Fruit fly (Drosophila melanogaster): ENCODE measurements around the gene TotE.

TotE gene

dm6 chr2L:19935085-19935846, 21.9 kb upstream of the TotE start (continued):
- peak; percentile 60; the same call in 2 of the 3 replicates for TF ChIP-seq Opbp (GFP tag; IDR thresholded peaks at IDR 0.05; ENCODE audit: partially characterized antibody)
- peak; percentile 79 for TF ChIP-seq chm (GFP tag; IDR thresholded peaks at IDR 0.05)
- TF ChIP-seq CG42726 (GFP tag; IDR thresholded peaks at IDR 0.05; ENCODE audit: partially characterized antibody): peak; percentile 81
- peak; percentile 4 for TF ChIP-seq zfh2 (GFP tag; optimal IDR thresholded peaks at IDR 0.05)
- no peak for TF ChIP-seq CG9797 (GFP tag; optimal IDR thresholded peaks at IDR 0.05)
- TF ChIP-seq CG13424 (tag; optimal IDR thresholded peaks at IDR 0.05): peak; percentile 24
- peak; percentile 16 for TF ChIP-seq scrt (GFP tag; optimal IDR thresholded peaks at IDR 0.05)
- TF ChIP-seq Eip74EF (GFP tag; optimal IDR thresholded peaks at IDR 0.05): peak in 1 of 2 experiments; percentile 37
- TF ChIP-seq CG13296 (GFP tag; optimal IDR thresholded peaks at IDR 0.05): no peak
- no peak for TF ChIP-seq kah (GFP tag; optimal IDR thresholded peaks at IDR 0.05)
- TF ChIP-seq PHDP (tag; optimal IDR thresholded peaks at IDR 0.05): peak; percentile 23
- no peak for TF ChIP-seq CG3847 (GFP tag; IDR thresholded peaks at IDR 0.05)
- peak; percentile 45 for TF ChIP-seq CG17829 (tag; optimal IDR thresholded peaks at IDR 0.05)
- peak; percentile 44 for TF ChIP-seq cwo (GFP tag; optimal IDR thresholded peaks at IDR 0.05)
- TF ChIP-seq CG8388 (GFP tag; optimal IDR thresholded peaks at IDR 0.05): peak; percentile 14
- peak; percentile 17; the same call in 1 of the 2 replicates for TF ChIP-seq CG32532 (GFP tag; IDR thresholded peaks at IDR 0.05)
- peak; percentile 60 for TF ChIP-seq Hmr (GFP tag; optimal IDR thresholded peaks at IDR 0.05)
- peak; percentile 9 for TF ChIP-seq abd-A (tag; optimal IDR thresholded peaks at IDR 0.05)
- TF ChIP-seq CG15601 (tag; optimal IDR thresholded peaks at IDR 0.05): no peak
- peak; percentile 27 for TF ChIP-seq CG2678 (tag; optimal IDR thresholded peaks at IDR 0.05)
- peak; percentile 42 for TF ChIP-seq oc (tag; optimal IDR thresholded peaks at IDR 0.05)
- TF ChIP-seq Kr (GFP tag; optimal IDR thresholded peaks at IDR 0.05): no peak
- peak; percentile 29 for TF ChIP-seq caup (GFP tag; optimal IDR thresholded peaks at IDR 0.05; ENCODE audit: severe bottlenecking)
- peak in 1 of 2 experiments; percentile 76 for TF ChIP-seq insv (GFP tag; optimal IDR thresholded peaks at IDR 0.05)
- no peak for TF ChIP-seq CG17359 (tag; optimal IDR thresholded peaks at IDR 0.05)
- TF ChIP-seq Nf-YB (GFP tag; optimal IDR thresholded peaks at IDR 0.05): peak; percentile 11
- no peak for TF ChIP-seq lov (optimal IDR thresholded peaks at IDR 0.05)
- 0 out of 3 replicates have a peak, but pooled peaks have one; percentile 34 for TF ChIP-seq lov (GFP tag; IDR thresholded peaks at IDR 0.05)
- TF ChIP-seq sob (GFP tag; IDR thresholded peaks at IDR 0.05): peak; percentile 70
- TF ChIP-seq chinmo (GFP tag; IDR thresholded peaks at IDR 0.05; ENCODE audit: partially characterized antibody): peak; percentile 97
- no peak for TF ChIP-seq unc-4 (GFP tag; IDR thresholded peaks at IDR 0.05; ENCODE audit: partially characterized antibody)
- 0 out of 2 replicates have a peak, but pooled peaks have one; percentile 42 for TF ChIP-seq CG17328 (GFP tag; IDR thresholded peaks at IDR 0.05)
- peak; percentile 80; the same call in 2 of the 3 replicates for TF ChIP-seq ci (GFP tag; IDR thresholded peaks at IDR 0.05)
- TF ChIP-seq eyg (GFP tag; optimal IDR thresholded peaks at IDR 0.05): no peak
- peak; percentile 44; the same call in 1 of the 3 replicates for TF ChIP-seq Dbx (GFP tag; IDR thresholded peaks at IDR 0.05)
- peak; percentile 12 for TF ChIP-seq maf-S (GFP tag; optimal IDR thresholded peaks at IDR 0.05)
- no peak for TF ChIP-seq schlank (tag; optimal IDR thresholded peaks at IDR 0.05)
- TF ChIP-seq Oaz (GFP tag; IDR thresholded peaks at IDR 0.05): no peak
- TF ChIP-seq CG17802 (tag; optimal IDR thresholded peaks at IDR 0.05): no peak
- TF ChIP-seq nerfin-2 (GFP tag; IDR thresholded peaks at IDR 0.05; ENCODE audit: partially characterized antibody): no peak
- TF ChIP-seq Hey (tag; optimal IDR thresholded peaks at IDR 0.05): peak; percentile 45
- TF ChIP-seq CG7987 (GFP tag; optimal IDR thresholded peaks at IDR 0.05): peak; percentile 84
- TF ChIP-seq phol (tag; optimal IDR thresholded peaks at IDR 0.05): no peak
- TF ChIP-seq CG15269 (tag; optimal IDR thresholded peaks at IDR 0.05): peak; percentile 49
- TF ChIP-seq nom (GFP tag; optimal IDR thresholded peaks at IDR 0.05): peak; percentile 70
- peak; percentile 29; the same call in 1 of the 2 replicates for TF ChIP-seq E2f2 (GFP tag; IDR thresholded peaks at IDR 0.05)
- no peak for TF ChIP-seq CG6765 (GFP tag; optimal IDR thresholded peaks at IDR 0.05)

Data from whole organism, embryonic.